Fruit fly (Drosophila melanogaster) whole organism, wandering third instar larva: ENCODE data around the gene CG42780.

ENCODE experiments used
- Abd-B ChIP-seq: fragments of >200 bp; optimal IDR thresholded peaks from 2 replicates; lab custom pipeline; 2017; ENCODE audit warnings: missing biosample characterization, missing genetic modification characterization
- CG32264 ChIP-seq: fragments of 200-800 bp; sonication (Bioruptor generic); optimal IDR thresholded peaks from 2 replicates; lab custom pipeline; 2016; ENCODE audit warnings: missing biosample characterization, missing genetic modification characterization
- CG9705 ChIP-seq: fragments of 200-800 bp; sonication (Bioruptor generic); optimal IDR thresholded peaks from 2 replicates; lab custom pipeline; 2018; ENCODE audit warnings: missing biosample characterization, mild to moderate bottlenecking, missing genetic modification characterization
- CrebA ChIP-seq: fragments of 200-800 bp; sonication (Bioruptor generic); optimal IDR thresholded peaks from 2 replicates; lab custom pipeline; 2016; ENCODE audit warnings: missing biosample characterization, mild to moderate bottlenecking, missing genetic modification characterization, borderline replicate concordance
- Dfd ChIP-seq: fragments of >200 bp; optimal IDR thresholded peaks from 2 replicates; lab custom pipeline; 2017; ENCODE audit warnings: missing biosample characterization, missing genetic modification characterization
- Dif ChIP-seq: fragments of 200-275, 200-300 bp; sonication (Bioruptor generic); optimal IDR thresholded peaks from 2 replicates; lab custom pipeline; 2018; ENCODE audit warnings: missing biosample characterization, missing genetic modification characterization; ENCODE audit not compliant: partially characterized antibody
- GATAd ChIP-seq: sonication (Bioruptor generic); optimal IDR thresholded peaks from 2 replicates; lab custom pipeline; 2016; ENCODE audit warnings: missing biosample characterization, missing genetic modification characterization
- HLH106 ChIP-seq: fragments of 200-800 bp; optimal IDR thresholded peaks from 3 replicates; lab custom pipeline; 2019; ENCODE audit warnings: missing biosample characterization, mild to moderate bottlenecking, missing genetic modification characterization, moderate library complexity
- Hnf4 ChIP-seq: fragments of 200-800 bp; sonication (Bioruptor generic); optimal IDR thresholded peaks from 2 replicates; lab custom pipeline; 2016; ENCODE audit warnings: missing biosample characterization, mild to moderate bottlenecking, missing genetic modification characterization
- Hr78 ChIP-seq: fragments of >200 bp; optimal IDR thresholded peaks from 2 replicates; lab custom pipeline; 2017; ENCODE audit warnings: missing biosample characterization, missing genetic modification characterization
- Hr83 ChIP-seq: fragments of 200-300 bp; sonication (Bioruptor generic); optimal IDR thresholded peaks from 2 replicates; lab custom pipeline; 2016; ENCODE audit warnings: missing biosample characterization, mild to moderate bottlenecking, missing genetic modification characterization, moderate library complexity; ENCODE audit not compliant: poor library complexity, severe bottlenecking
- Jra ChIP-seq: sonication (Bioruptor generic); optimal IDR thresholded peaks from 2 replicates; lab custom pipeline; 2016; ENCODE audit warnings: missing biosample characterization, missing genetic modification characterization
- Mio ChIP-seq: sonication (Bioruptor generic); optimal IDR thresholded peaks from 2 replicates; lab custom pipeline; 2016; ENCODE audit warnings: missing biosample characterization, missing genetic modification characterization
- Myc ChIP-seq: fragments of >200 bp; optimal IDR thresholded peaks from 2 replicates; lab custom pipeline; 2017
- N ChIP-seq: fragments of >200 bp; optimal IDR thresholded peaks from 2 replicates; lab custom pipeline; 2018; ENCODE audit warnings: missing biosample characterization, missing external identifiers, missing genetic modification characterization
- Rel ChIP-seq, 2 experiments: fragments of 200-800 bp; sonication (Bioruptor generic) in 1 of 2; optimal IDR thresholded peaks; 2 replicates in 1 of 2; 3 replicates in 1 of 2; lab custom pipeline; 2016 to 2019; ENCODE audit warnings: mild to moderate bottlenecking in 2 of 2, missing biosample characterization in 2 of 2, missing genetic modification characterization in 2 of 2, moderate library complexity in 1 of 2
- Sp1 ChIP-seq: fragments of 200-800 bp; sonication (Bioruptor generic); optimal IDR thresholded peaks from 3 replicates; lab custom pipeline; 2019; ENCODE audit warnings: missing biosample characterization, mild to moderate bottlenecking, missing genetic modification characterization, moderate library complexity
- Vsx2 ChIP-seq: fragments of 200-300, 225-300 bp; sonication (Bioruptor generic); optimal IDR thresholded peaks from 2 replicates; lab custom pipeline; 2018; ENCODE audit warnings: missing biosample characterization, missing genetic modification characterization; ENCODE audit not compliant: partially characterized antibody
- br ChIP-seq: fragments of 200-800 bp; sonication (Bioruptor generic); optimal IDR thresholded peaks from 2 replicates; lab custom pipeline; 2016; ENCODE audit warnings: missing biosample characterization, missing genetic modification characterization
- dl ChIP-seq, 2 experiments: fragments of 175-275, 200-275 bp in 1 of 2; fragments of 200-275 bp in 1 of 2; sonication (Bioruptor generic); optimal IDR thresholded peaks; lab custom pipeline; 2018; ENCODE audit warnings: mild to moderate bottlenecking in 2 of 2, missing biosample characterization in 2 of 2, missing genetic modification characterization in 2 of 2, moderate library complexity in 2 of 2; ENCODE audit not compliant: partially characterized antibody in 2 of 2, insufficient read depth in 1 of 2
- dmrt93B ChIP-seq: fragments of 200-800 bp; sonication (Bioruptor generic); optimal IDR thresholded peaks from 2 replicates; lab custom pipeline; 2018; ENCODE audit warnings: missing biosample characterization, mild to moderate bottlenecking, missing genetic modification characterization
- dsf ChIP-seq: sonication (Bioruptor generic); optimal IDR thresholded peaks from 2 replicates; lab custom pipeline; 2016; ENCODE audit warnings: missing biosample characterization, missing genetic modification characterization, borderline replicate concordance
- ey ChIP-seq: fragments of 200-800 bp; sonication (Bioruptor generic); optimal IDR thresholded peaks from 2 replicates; lab custom pipeline; 2016; ENCODE audit warnings: missing biosample characterization, missing genetic modification characterization
- foxo ChIP-seq, 2 experiments: fragments of 200-800 bp; sonication (Bioruptor generic); optimal IDR thresholded peaks; 2 replicates in 1 of 2; 3 replicates in 1 of 2; lab custom pipeline; 2016 to 2017; ENCODE audit warnings: missing biosample characterization in 2 of 2, missing genetic modification characterization in 2 of 2
- fru ChIP-seq: fragments of 200-800 bp; sonication (Bioruptor generic); optimal IDR thresholded peaks from 3 replicates; lab custom pipeline; 2016; ENCODE audit warnings: missing biosample characterization, mild to moderate bottlenecking, missing genetic modification characterization
- h ChIP-seq: fragments of 200-800 bp; sonication (Bioruptor generic); optimal IDR thresholded peaks from 3 replicates; lab custom pipeline; 2016; ENCODE audit warnings: missing biosample characterization, mild to moderate bottlenecking, missing genetic modification characterization
- lola ChIP-seq: fragments of >200 bp; optimal IDR thresholded peaks from 2 replicates; lab custom pipeline; 2017; ENCODE audit warnings: missing biosample characterization, missing genetic modification characterization
- pan ChIP-seq: fragments of >200 bp; optimal IDR thresholded peaks from 2 replicates; lab custom pipeline; 2017
- psq ChIP-seq: fragments of 200-800 bp; sonication (Bioruptor generic); optimal IDR thresholded peaks from 3 replicates; lab custom pipeline; 2017; ENCODE audit warnings: missing biosample characterization, mild to moderate bottlenecking, missing genetic modification characterization, moderate library complexity
- rgr ChIP-seq: fragments of 200-800 bp; sonication (Bioruptor generic); optimal IDR thresholded peaks from 3 replicates; lab custom pipeline; 2016; ENCODE audit warnings: missing biosample characterization, mild to moderate bottlenecking, missing genetic modification characterization
- sage ChIP-seq: fragments of 200-800 bp; sonication (Bioruptor generic); optimal IDR thresholded peaks from 2 replicates; lab custom pipeline; 2016; ENCODE audit warnings: missing biosample characterization, mild to moderate bottlenecking, missing genetic modification characterization
- sv ChIP-seq: fragments of 200-800 bp; sonication (Bioruptor generic); optimal IDR thresholded peaks from 3 replicates; lab custom pipeline; 2016; ENCODE audit warnings: missing biosample characterization, missing genetic modification characterization
- tai ChIP-seq: sonication (Bioruptor generic); optimal IDR thresholded peaks from 2 replicates; lab custom pipeline; 2016; ENCODE audit warnings: missing biosample characterization, missing genetic modification characterization

The CG42780 gene

DNA sequence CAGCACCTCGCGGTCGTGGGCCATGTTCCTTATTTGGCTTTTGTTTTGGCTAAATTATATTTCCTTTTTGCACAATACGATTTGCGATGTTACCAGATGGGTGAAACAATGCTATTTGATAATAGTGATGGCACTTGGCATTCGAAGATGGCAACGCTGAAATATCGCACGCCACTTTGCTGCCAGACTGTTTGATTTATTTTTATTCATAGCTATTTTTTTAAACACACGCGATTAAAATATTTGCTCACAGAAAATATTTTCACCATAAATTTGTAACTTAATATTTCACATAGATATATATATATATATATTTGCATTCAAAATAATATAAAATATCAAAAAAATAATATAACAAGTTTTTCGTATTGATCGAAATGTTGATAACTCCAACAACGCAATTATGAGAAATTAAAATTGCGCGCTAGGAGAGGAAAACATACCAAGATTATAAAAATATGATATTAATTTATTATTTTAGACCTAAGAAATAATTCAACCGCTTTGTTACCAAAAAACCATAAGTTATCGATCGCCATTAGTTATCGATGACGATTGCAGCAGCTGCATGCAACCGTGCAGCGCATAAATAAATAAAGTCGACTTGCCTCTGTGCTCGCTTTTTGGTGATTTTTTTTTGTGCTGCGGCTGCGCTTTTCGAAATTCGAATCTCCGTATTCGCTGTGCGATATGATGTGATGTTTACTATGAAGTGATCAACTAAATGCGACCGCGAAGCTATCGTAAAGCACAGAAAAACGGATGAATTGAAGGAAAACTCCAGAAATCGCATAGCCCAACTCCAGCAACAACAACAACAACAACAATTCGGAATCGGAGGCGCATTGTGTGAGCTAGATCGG lies 8.1 kb downstream of the CG42780 start, which contains the start of the genes Atg5 and Dok:
Gene Atg5 (minus strand): TSS at position 122 of the 863 bp plus-strand sequence.
Gene Dok (plus strand): TSS at position 566 of the 863 bp plus-strand sequence.
- peak in 1 of 2 experiments; percentile 43 for TF ChIP-seq foxo (GFP tag; optimal IDR thresholded peaks at IDR 0.05; lab: Kevin White, UChicago)
- no peak for TF ChIP-seq Sp1 (GFP tag; lab: Kevin White, UChicago)
- peak; percentile 15 for TF ChIP-seq h (GFP tag; lab: Kevin White, UChicago)
- no peak for TF ChIP-seq Hr78
- TF ChIP-seq Hr83 (GFP tag; lab: Kevin White, UChicago): peak; percentile 20
- TF ChIP-seq Myc (lab: Kevin White, UChicago): peak; percentile 41
- TF ChIP-seq Rel (GFP tag; optimal IDR thresholded peaks at IDR 0.05; lab: Kevin White, UChicago): no peak
- peak; percentile 68 for TF ChIP-seq Rel (tag; optimal IDR thresholded peaks at IDR 0.05; lab: Kevin White, UChicago)
- peak; percentile 33 for TF ChIP-seq HLH106 (tag; lab: Kevin White, UChicago)
- TF ChIP-seq Abd-B: no peak
- peak; percentile 11 for TF ChIP-seq rgr
- no peak for TF ChIP-seq CrebA
- TF ChIP-seq tai (GFP tag; lab: Kevin White, UChicago): no peak
- no peak for TF ChIP-seq GATAd (GFP tag; lab: Kevin White, UChicago)
- no peak for TF ChIP-seq Dif (GFP tag; lab: Kevin White, UChicago)
- TF ChIP-seq Hnf4 (GFP tag; lab: Kevin White, UChicago): peak; percentile 17
- TF ChIP-seq Jra: no peak

DNA sequence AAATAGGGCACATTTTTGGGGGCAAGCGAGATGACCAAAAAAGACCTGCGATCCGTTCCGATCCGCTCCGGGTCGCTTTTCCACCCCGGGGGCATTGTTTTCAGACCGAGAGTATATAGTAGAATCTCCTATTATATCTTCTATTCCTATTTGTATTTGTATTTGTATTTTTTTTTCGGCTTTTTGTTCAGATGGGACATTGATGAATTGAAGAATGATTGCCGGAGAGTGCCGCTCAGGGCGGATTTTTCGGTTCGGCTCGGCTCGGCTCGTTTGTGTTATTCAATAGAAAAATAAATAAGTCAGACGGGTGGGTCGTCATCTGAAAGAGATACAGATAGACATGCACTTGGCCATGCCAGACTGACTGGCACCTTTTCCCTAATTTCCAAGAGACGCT lies 10.2 kb downstream of the CG42780 start:
- TF ChIP-seq HLH106 (tag; lab: Kevin White, UChicago): no peak
- TF ChIP-seq Myc (lab: Kevin White, UChicago): no peak
- TF ChIP-seq Jra: no peak
- TF ChIP-seq Mio (GFP tag; lab: Kevin White, UChicago): no peak
- TF ChIP-seq pan: no peak
- TF ChIP-seq CG32264 (GFP tag; lab: Kevin White, UChicago): no peak
- no peak for TF ChIP-seq fru (GFP tag; lab: Kevin White, UChicago)
- TF ChIP-seq br (GFP tag; lab: Kevin White, UChicago): no peak
- TF ChIP-seq dl (GFP tag; optimal IDR thresholded peaks at IDR 0.05; lab: Kevin White, UChicago; ENCODE audit: insufficient read depth in 1 of 2, partially characterized antibody in 2 of 2): no peak
- no peak for TF ChIP-seq Hr83 (GFP tag; lab: Kevin White, UChicago)
- TF ChIP-seq rgr: no peak
- no peak for TF ChIP-seq N (GFP tag; lab: Kevin White, UChicago)
- TF ChIP-seq Rel (GFP tag; optimal IDR thresholded peaks at IDR 0.05; lab: Kevin White, UChicago): no peak
- no peak for TF ChIP-seq Rel (tag; optimal IDR thresholded peaks at IDR 0.05; lab: Kevin White, UChicago)
- no peak for TF ChIP-seq Vsx2 (GFP tag; lab: Kevin White, UChicago)
- no peak for TF ChIP-seq lola (GFP tag; lab: Kevin White, UChicago)
- TF ChIP-seq, all 38 proteins: peak for 0

DNA sequence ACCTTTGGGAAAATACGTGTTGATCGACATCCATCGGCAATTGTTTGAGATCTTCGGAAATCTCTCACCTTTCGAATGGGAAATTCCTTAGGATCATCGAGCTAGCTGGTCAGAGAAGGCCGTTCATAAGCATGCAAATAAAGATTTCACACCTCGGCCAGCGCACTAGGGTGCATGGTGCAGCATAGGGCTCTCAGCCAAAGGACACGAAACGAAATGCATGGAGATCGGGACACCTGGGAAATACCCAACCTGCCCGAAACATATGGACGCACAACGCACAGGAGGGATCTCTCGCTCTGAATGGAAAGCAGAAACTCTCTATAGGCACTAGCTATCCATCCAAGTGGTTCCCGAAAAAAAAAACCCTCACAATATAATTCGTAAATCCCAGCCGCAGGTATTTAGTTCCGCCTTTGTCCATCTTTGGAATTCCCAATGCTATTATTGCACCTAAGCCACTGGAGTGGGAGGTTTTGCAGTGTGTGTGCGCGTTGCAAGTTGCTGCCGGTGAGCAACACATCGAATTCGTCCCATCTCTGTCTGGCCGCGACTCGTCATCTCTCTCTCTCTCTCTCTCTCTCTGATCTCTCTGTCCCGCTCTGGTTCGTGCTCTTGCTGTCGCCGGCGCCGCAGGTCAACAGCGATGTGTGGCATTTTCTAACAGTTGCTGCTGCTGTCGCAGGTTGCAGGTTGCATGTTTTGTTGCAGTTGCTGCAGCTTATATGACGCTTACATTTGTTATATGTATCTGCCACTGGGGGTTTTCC lies 11.4 kb downstream of the CG42780 start:
- no peak for TF ChIP-seq Abd-B
- TF ChIP-seq Dfd (GFP tag; lab: Kevin White, UChicago): no peak
- no peak for TF ChIP-seq CG32264 (GFP tag; lab: Kevin White, UChicago)
- no peak for TF ChIP-seq N (GFP tag; lab: Kevin White, UChicago)
- TF ChIP-seq, all 38 proteins: peak for 0

DNA sequence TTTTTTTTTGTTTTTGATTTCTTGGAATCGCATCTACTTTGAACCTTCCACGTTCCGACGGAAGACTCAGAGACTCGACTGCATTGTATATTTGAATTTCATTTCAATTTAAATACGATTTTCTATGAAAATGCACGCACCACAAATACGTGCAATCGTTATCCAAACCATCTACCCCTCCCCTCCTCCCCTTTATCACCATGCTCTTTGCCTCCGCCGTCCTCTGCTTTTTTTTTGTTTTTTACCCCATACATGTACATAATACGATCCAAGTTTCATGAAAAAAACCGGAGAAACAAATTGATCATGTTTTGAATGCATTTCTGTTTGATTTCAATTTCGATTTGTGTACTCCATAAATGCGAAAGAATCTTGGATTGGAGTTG lies 12.3 kb downstream of the CG42780 start:
- TF ChIP-seq Vsx2 (GFP tag; lab: Kevin White, UChicago) (no peak), Rel (GFP tag; optimal IDR thresholded peaks at IDR 0.05; lab: Kevin White, UChicago) (no peak), Rel (tag; optimal IDR thresholded peaks at IDR 0.05; lab: Kevin White, UChicago) (no peak)

DNA sequence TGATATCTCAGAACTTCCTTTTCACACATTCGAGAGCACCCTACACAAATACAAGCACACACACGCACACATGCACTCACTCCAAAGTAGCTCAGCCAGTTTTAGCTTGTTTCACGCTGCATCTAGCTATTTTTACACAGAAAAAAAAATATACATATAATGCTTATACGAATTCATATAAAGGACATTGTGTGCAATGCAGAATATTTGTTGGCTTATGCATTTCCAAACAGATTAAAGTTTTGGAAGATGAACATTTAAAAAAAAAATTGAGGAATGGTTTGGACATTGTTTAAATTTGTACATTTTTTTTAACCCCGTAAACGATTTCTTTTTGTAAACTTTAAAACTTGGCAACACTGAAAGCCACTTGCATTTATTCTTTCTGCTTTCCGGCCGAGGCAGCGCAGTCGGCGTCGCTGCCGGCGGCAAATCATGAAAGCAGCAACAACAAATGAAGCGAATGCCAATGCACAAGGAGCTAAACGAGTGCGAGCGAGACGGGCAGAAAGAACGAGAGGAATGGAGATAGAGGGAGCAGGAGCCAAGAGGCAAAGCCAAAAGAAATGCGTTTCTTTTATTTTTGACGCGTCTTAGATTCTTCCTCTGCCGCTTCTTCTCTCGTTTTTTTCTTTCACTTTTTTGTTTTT lies 12.8 kb downstream of the CG42780 start:
- TF ChIP-seq N (GFP tag; lab: Kevin White, UChicago) (no peak), Dfd (GFP tag; lab: Kevin White, UChicago) (no peak), Myc (lab: Kevin White, UChicago) (peak; percentile 56), Sp1 (GFP tag; lab: Kevin White, UChicago) (peak; percentile 86), sv (GFP tag; lab: Kevin White, UChicago) (peak; percentile 54), Hr83 (GFP tag; lab: Kevin White, UChicago) (no peak), psq (peak; percentile 63), HLH106 (tag; lab: Kevin White, UChicago) (peak; percentile 83), lola (GFP tag; lab: Kevin White, UChicago) (no peak), ey (peak; percentile 80), Hnf4 (GFP tag; lab: Kevin White, UChicago) (peak; percentile 74), dmrt93B (GFP tag; lab: Kevin White, UChicago) (peak; percentile 75), Vsx2 (GFP tag; lab: Kevin White, UChicago) (no peak), Dif (GFP tag; lab: Kevin White, UChicago) (no peak), CG9705 (GFP tag; lab: Kevin White, UChicago) (peak; percentile 64), Abd-B (no peak), dsf (GFP tag; lab: Kevin White, UChicago) (peak; percentile 20), sage (peak; percentile 44), Hr78 (no peak), CrebA (no peak), h (GFP tag; lab: Kevin White, UChicago) (peak; percentile 86)
